Worm (Caenorhabditis elegans): ENCODE data around the gene sdz-8.
A peak's percentile ranks its signal among the peaks of the same experiment; 100 is the strongest.
"Not testable (repeated sequence)": the region's sequence is repeated elsewhere in the genome, so short reads cannot be mapped to it uniquely, and the experiment has no call there.

sdz-8 gene

ce11 chrV:11483580-11484092 lies 32.4 kb downstream of the sdz-8 start, which contains the start of gene col-157:
TSS of gene col-157 (plus strand) at chrV:11484042.
- not testable (repeated sequence) for TF ChIP-seq lin-13 (GFP tag; optimal IDR thresholded peaks at IDR 0.05); fkh-8 (tag; optimal IDR thresholded peaks at IDR 0.05); snu-23 (GFP tag; optimal IDR thresholded peaks at IDR 0.05)

DNA sequence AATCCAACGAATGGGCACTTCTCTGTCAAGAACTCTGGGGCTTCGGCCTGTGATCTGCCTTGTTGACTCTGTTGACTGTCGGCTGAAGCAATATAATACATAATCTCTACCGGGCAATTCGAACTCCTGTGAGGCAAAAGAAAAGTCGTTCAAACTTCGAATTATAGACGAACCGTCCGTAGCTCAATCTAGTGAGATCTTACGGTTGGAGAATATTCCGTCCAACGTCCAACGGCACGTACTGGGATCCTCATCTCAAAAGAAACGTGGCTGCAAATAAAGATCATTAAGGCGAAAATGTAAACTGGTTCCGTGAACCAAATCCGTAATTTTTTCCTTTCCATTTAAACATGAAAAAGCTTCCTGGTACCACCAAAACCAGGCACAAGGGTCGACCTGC lies 35.3 kb downstream of the sdz-8 start, which contains the start of gene T11F9.14:
Gene T11F9.14, minus strand, starts transcription at position 101 of the 400 bp plus-strand sequence.
- TF ChIP-seq ceh-63 (GFP tag; optimal IDR thresholded peaks at IDR 0.05); swsn-7 (tag; optimal IDR thresholded peaks at IDR 0.05); nhr-47 (tag; optimal IDR thresholded peaks at IDR 0.05): not testable (repeated sequence)

ce11 chrV:11479406-11479805 lies 36.6 kb downstream of the sdz-8 start, which contains the start of gene T11F9.22:
TSS of gene T11F9.22 (plus strand) at chrV:11479706.
- no peak for TF ChIP-seq efl-3 (GFP tag; optimal IDR thresholded peaks at IDR 0.05)
- TF ChIP-seq efl-1 (optimal IDR thresholded peaks at IDR 0.05), result no peak
- peak in 1 of 2 experiments; percentile 64 for TF ChIP-seq efl-1 (GFP tag; optimal IDR thresholded peaks at IDR 0.05 in 1 of 2)
- no peak for TF ChIP-seq ztf-11 (tag; optimal IDR thresholded peaks at IDR 0.05)

- not testable (repeated sequence) for TF ChIP-seq lin-39 (tag; optimal IDR thresholded peaks at IDR 0.05); ceh-63 (GFP tag; optimal IDR thresholded peaks at IDR 0.05); lin-15B (tag; optimal IDR thresholded peaks at IDR 0.05)
Observed at ce11 chrV:11475638-11476037, 40.4 kb downstream of the sdz-8 start, which contains the start of gene T11F9.7. TSS of gene T11F9.7 (plus strand) at chrV:11475938.

DNA sequence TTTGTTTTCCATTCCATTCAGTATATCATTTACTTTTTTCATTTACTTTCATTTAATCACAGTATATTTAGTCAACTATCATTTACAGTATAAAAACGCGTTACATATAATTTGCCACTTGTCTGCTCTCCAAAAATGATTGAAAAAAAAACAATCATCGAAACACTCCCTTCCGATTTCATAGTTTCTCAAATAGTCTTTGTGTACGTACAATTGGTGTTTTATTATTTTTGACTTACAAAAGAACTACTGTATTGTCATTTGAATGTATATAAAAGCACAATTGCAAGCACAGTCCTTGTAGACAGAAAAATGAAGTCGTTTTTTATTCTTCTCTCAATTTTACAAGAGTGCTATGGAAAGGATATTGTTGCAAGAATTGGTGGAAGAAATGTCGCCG lies 41.6 kb downstream of the sdz-8 start, which contains the start of gene nas-22:
Gene nas-22, plus strand, starts transcription at position 301 of the 400 bp plus-strand sequence.
- TF ChIP-seq C34B4.2 (tag; optimal IDR thresholded peaks at IDR 0.05) (no peak), efl-3 (GFP tag; optimal IDR thresholded peaks at IDR 0.05) (no peak), unc-98 (GFP tag; IDR thresholded peaks at IDR 0.05) (no peak), nhr-71 (tag; optimal IDR thresholded peaks at IDR 0.05) (no peak), ztf-4 (tag; optimal IDR thresholded peaks at IDR 0.05) (no peak), lin-15B (tag; optimal IDR thresholded peaks at IDR 0.05) (no peak), nhr-84 (tag; optimal IDR thresholded peaks at IDR 0.05) (no peak), tbx-2 (tag; optimal IDR thresholded peaks at IDR 0.05) (no peak), swsn-7 (tag; optimal IDR thresholded peaks at IDR 0.05) (no peak), efl-1 (optimal IDR thresholded peaks at IDR 0.05) (no peak), efl-1 (GFP tag; optimal IDR thresholded peaks at IDR 0.05 in 1 of 2) (no peak), mdl-1 (tag; optimal IDR thresholded peaks at IDR 0.05) (no peak)

DNA sequence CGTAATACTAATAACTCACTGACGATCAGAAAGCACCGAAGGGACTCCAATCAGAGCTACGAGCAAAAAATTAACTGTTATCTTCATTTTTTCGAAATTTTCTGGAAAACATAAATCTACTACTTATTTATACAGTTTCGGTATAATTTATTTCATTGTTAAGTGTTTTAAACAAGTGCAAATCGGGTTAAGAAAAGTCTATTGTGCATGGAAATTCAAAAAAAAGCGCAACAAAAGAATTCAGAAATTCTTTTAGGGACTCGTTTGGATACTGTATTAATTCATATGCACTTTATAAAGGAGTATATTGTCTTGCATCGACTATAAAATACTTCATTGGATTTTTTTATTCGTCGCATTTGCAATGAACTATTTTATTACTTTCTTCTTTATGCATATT lies 43.8 kb downstream of the sdz-8 start, which contains the start of the genes nas-20 and nas-21:
Gene nas-20, minus strand, starts transcription at position 101 of the 400 bp plus-strand sequence.
Gene nas-21, plus strand, starts transcription at position 356 of the 400 bp plus-strand sequence.
- no peak for TF ChIP-seq unc-98 (GFP tag; IDR thresholded peaks at IDR 0.05)
- no peak for TF ChIP-seq nhr-77 (tag; optimal IDR thresholded peaks at IDR 0.05)
- no peak for TF ChIP-seq hpl-2 (GFP tag; optimal IDR thresholded peaks at IDR 0.05)
- no peak for TF ChIP-seq dpl-1 (GFP tag; optimal IDR thresholded peaks at IDR 0.05)
- TF ChIP-seq irx-1 (tag; optimal IDR thresholded peaks at IDR 0.05), result no peak
- TF ChIP-seq pax-3 (tag; optimal IDR thresholded peaks at IDR 0.05), result no peak
- TF ChIP-seq dsc-1 (tag; optimal IDR thresholded peaks at IDR 0.05), result no peak
- TF ChIP-seq nhr-28 (tag; optimal IDR thresholded peaks at IDR 0.05), result no peak
- no peak for TF ChIP-seq isw-1 (GFP tag; IDR thresholded peaks at IDR 0.05)

ce11 chrV:11470210-11470713 lies 45.7 kb downstream of the sdz-8 start, which contains the start of gene aat-6:
TSS of gene aat-6 (minus strand) at chrV:11470663.
- TF ChIP-seq nhr-90 (tag; optimal IDR thresholded peaks at IDR 0.05; ENCODE audit: poor library complexity) (peak; percentile 2), elt-2 (tag; optimal IDR thresholded peaks at IDR 0.05) (peak; percentile 93), efl-1 (optimal IDR thresholded peaks at IDR 0.05) (no peak), efl-1 (GFP tag; optimal IDR thresholded peaks at IDR 0.05 in 1 of 2) (peak in 1 of 2 experiments; percentile 78), lin-35 (GFP tag; optimal IDR thresholded peaks at IDR 0.05) (peak in 1 of 2 experiments; percentile 24), nhr-20 (tag; optimal IDR thresholded peaks at IDR 0.05) (peak; percentile 38), pax-3 (tag; optimal IDR thresholded peaks at IDR 0.05) (no peak), hlh-17 (GFP tag; optimal IDR thresholded peaks at IDR 0.05; ENCODE audit: borderline replicate concordance) (no peak), pqm-1 (tag; optimal IDR thresholded peaks at IDR 0.05) (peak; percentile 10)

Measured in whole organism, L1 larva.